Worm (Caenorhabditis elegans) whole organism, mixed stage, embryonic: ENCODE measurements around the gene mdt-27.

ENCODE experiments used
- bed-3 ChIP-seq: fragments of 200-800 bp; sonication (Bioruptor generic); optimal IDR thresholded peaks from 3 replicates; lab custom pipeline; 2018; ENCODE audit warnings: mild to moderate bottlenecking, missing genetic modification characterization, moderate library complexity, missing compliant biosample characterization
- blmp-1 ChIP-seq: fragments of 150-350 bp; optimal IDR thresholded peaks from 2 replicates; lab custom pipeline; 2014; ENCODE audit warnings: missing biosample characterization, missing genetic modification characterization
- ceh-39 ChIP-seq: fragments of 150-350 bp; optimal IDR thresholded peaks from 2 replicates; lab custom pipeline; 2014; ENCODE audit warnings: missing biosample characterization, missing genetic modification characterization
- ces-1 ChIP-seq: fragments of 150-350 bp; optimal IDR thresholded peaks from 2 replicates; lab custom pipeline; 2014; ENCODE audit warnings: missing biosample characterization, missing genetic modification reagents, missing genetic modification characterization
- cnd-1 ChIP-seq: fragments of 200-800 bp; sonication (Bioruptor generic); optimal IDR thresholded peaks from 2 replicates; lab custom pipeline; 2018; ENCODE audit warnings: mild to moderate bottlenecking, missing genetic modification characterization, missing compliant biosample characterization
- drap-1 ChIP-seq: fragments of 200-800 bp; sonication (Bioruptor generic); optimal IDR thresholded peaks from 3 replicates; lab custom pipeline; 2018; ENCODE audit warnings: mild to moderate bottlenecking, missing genetic modification characterization, missing compliant biosample characterization
- elt-3 ChIP-seq: fragments of 150-350 bp; optimal IDR thresholded peaks from 2 replicates; lab custom pipeline; 2014; ENCODE audit warnings: missing biosample characterization, missing genetic modification characterization
- flh-1 ChIP-seq: fragments of 200-800 bp; sonication (Bioruptor generic); optimal IDR thresholded peaks from 2 replicates; lab custom pipeline; 2018; ENCODE audit warnings: mild to moderate bottlenecking, missing genetic modification characterization, moderate library complexity, missing compliant biosample characterization
- ham-2 ChIP-seq: fragments of 200-800 bp; sonication (Bioruptor generic); optimal IDR thresholded peaks from 2 replicates; lab custom pipeline; 2018; ENCODE audit warnings: mild to moderate bottlenecking, missing genetic modification characterization, missing compliant biosample characterization
- lin-13 ChIP-seq: fragments of 150-350 bp; optimal IDR thresholded peaks from 2 replicates; lab custom pipeline; 2014; ENCODE audit warnings: missing biosample characterization, missing genetic modification characterization
- lin-32 ChIP-seq: fragments of 200-800 bp; sonication (Bioruptor generic); optimal IDR thresholded peaks from 2 replicates; lab custom pipeline; 2018; ENCODE audit warnings: mild to moderate bottlenecking, missing genetic modification characterization, missing compliant biosample characterization
- lsy-2 ChIP-seq: fragments of 150-350 bp; optimal IDR thresholded peaks from 2 replicates; lab custom pipeline; 2014; ENCODE audit warnings: missing biosample characterization, missing genetic modification characterization
- mab-5 ChIP-seq: fragments of 150-350 bp; optimal IDR thresholded peaks from 2 replicates; lab custom pipeline; 2014; ENCODE audit warnings: missing biosample characterization, missing genetic modification characterization
- mep-1 ChIP-seq: fragments of 150-350 bp; optimal IDR thresholded peaks from 2 replicates; lab custom pipeline; 2017; ENCODE audit warnings: missing biosample characterization, missing genetic modification reagents, missing genetic modification characterization, inconsistent platforms
- mls-2 ChIP-seq: sonication (generic microtip); optimal IDR thresholded peaks from 2 replicates; lab custom pipeline; 2016; ENCODE audit warnings: mild to moderate bottlenecking, missing genetic modification characterization, moderate library complexity, missing compliant biosample characterization
- nhr-12 ChIP-seq: fragments of 150-350 bp; optimal IDR thresholded peaks from 2 replicates; lab custom pipeline; 2014; ENCODE audit warnings: missing biosample characterization, missing genetic modification characterization
- nhr-2 ChIP-seq: fragments of 150-350 bp; optimal IDR thresholded peaks from 2 replicates; lab custom pipeline; 2014; ENCODE audit warnings: missing biosample characterization, missing genetic modification characterization
- nhr-237 ChIP-seq: fragments of 150-350 bp; optimal IDR thresholded peaks from 2 replicates; lab custom pipeline; 2014; ENCODE audit warnings: missing biosample characterization, missing genetic modification characterization
- nhr-28 ChIP-seq: fragments of 150-350 bp; optimal IDR thresholded peaks from 2 replicates; lab custom pipeline; 2014; ENCODE audit warnings: missing biosample characterization, missing genetic modification characterization
- nhr-76 ChIP-seq: sonication (generic microtip); optimal IDR thresholded peaks from 2 replicates; lab custom pipeline; 2017; ENCODE audit warnings: missing biosample characterization, missing genetic modification characterization
- pha-4 ChIP-seq: fragments of 150-350 bp; optimal IDR thresholded peaks from 2 replicates; lab custom pipeline; 2018; ENCODE audit warnings: missing biosample characterization, missing genetic modification reagents, missing genetic modification characterization
- snpc-4 ChIP-seq: fragments of 150-350 bp; optimal IDR thresholded peaks from 2 replicates; lab custom pipeline; 2014; ENCODE audit warnings: missing biosample characterization, missing genetic modification characterization
- sptf-1 ChIP-seq: sonication (generic microtip); optimal IDR thresholded peaks from 2 replicates; lab custom pipeline; 2017; ENCODE audit warnings: mild to moderate bottlenecking, missing genetic modification characterization, moderate library complexity, missing compliant biosample characterization
- tbx-8 ChIP-seq: fragments of 200-800 bp; sonication (Bioruptor generic); optimal IDR thresholded peaks from 2 replicates; lab custom pipeline; 2018; ENCODE audit warnings: mild to moderate bottlenecking, missing genetic modification characterization, moderate library complexity, missing compliant biosample characterization
- unc-120 ChIP-seq: sonication (generic microtip); optimal IDR thresholded peaks from 2 replicates; lab custom pipeline; 2017; ENCODE audit warnings: missing genetic modification characterization, missing compliant biosample characterization; ENCODE audit not compliant: poor library complexity, severe bottlenecking
- unc-39 ChIP-seq: fragments of 150-350 bp; optimal IDR thresholded peaks from 2 replicates; lab custom pipeline; 2014; ENCODE audit warnings: missing biosample characterization, missing genetic modification characterization
- unc-62 ChIP-seq: fragments of 150-350 bp; optimal IDR thresholded peaks from 2 replicates; lab custom pipeline; 2014; ENCODE audit warnings: missing biosample characterization, missing genetic modification reagents, missing genetic modification characterization
- zip-8 ChIP-seq: fragments of 150-350 bp; optimal IDR thresholded peaks from 2 replicates; lab custom pipeline; 2014; ENCODE audit warnings: missing biosample characterization, missing genetic modification characterization
- ztf-11 ChIP-seq: fragments of 150-350 bp; optimal IDR thresholded peaks from 2 replicates; lab custom pipeline; 2014; ENCODE audit warnings: missing biosample characterization, missing genetic modification characterization

The mdt-27 gene

ce11 chrV:9224377-9224776 is 10.9 kb upstream of the mdt-27 start:
- TF ChIP-seq nhr-12 (tag; lab: Kevin White, UChicago) = no peak
- no peak for TF ChIP-seq ham-2 (GFP tag; lab: Kevin White, UChicago)
- no peak for TF ChIP-seq nhr-28 (tag; lab: Kevin White, UChicago)
- TF ChIP-seq nhr-237 (tag; lab: Kevin White, UChicago) = no peak
- no peak for TF ChIP-seq snpc-4 (tag; lab: Kevin White, UChicago)
- no peak for TF ChIP-seq bed-3 (GFP tag; lab: Kevin White, UChicago)
- TF ChIP-seq mls-2 (tag; lab: Kevin White, UChicago) = no peak
- no peak for TF ChIP-seq tbx-8 (GFP tag; lab: Kevin White, UChicago)
- no peak for TF ChIP-seq lin-13 (tag; lab: Kevin White, UChicago)
- TF ChIP-seq flh-1 (GFP tag; lab: Kevin White, UChicago) = no peak
- no peak for TF ChIP-seq blmp-1 (tag; lab: Kevin White, UChicago)
- TF ChIP-seq unc-39 (tag; lab: Kevin White, UChicago) = no peak
- TF ChIP-seq unc-62 (GFP tag; lab: Kevin White, UChicago) = no peak
- TF ChIP-seq nhr-76 (tag; lab: Kevin White, UChicago) = no peak
- TF ChIP-seq drap-1 (GFP tag; lab: Kevin White, UChicago) = no peak
- TF ChIP-seq, all 35 proteins: peak for 0

- no peak for TF ChIP-seq cnd-1 (tag; lab: Kevin White, UChicago)
- no peak for TF ChIP-seq nhr-12 (tag; lab: Kevin White, UChicago)
- TF ChIP-seq elt-3 (tag; lab: Kevin White, UChicago) = no peak
- no peak for TF ChIP-seq tbx-8 (GFP tag; lab: Kevin White, UChicago)
- no peak for TF ChIP-seq nhr-28 (tag; lab: Kevin White, UChicago)
- TF ChIP-seq ztf-11 = no peak
- no peak for TF ChIP-seq pha-4
- TF ChIP-seq bed-3 (GFP tag; lab: Kevin White, UChicago) = no peak
- TF ChIP-seq snpc-4 (tag; lab: Kevin White, UChicago) = no peak
- TF ChIP-seq mab-5 (tag; lab: Kevin White, UChicago) = no peak
- TF ChIP-seq lin-32 (GFP tag; lab: Kevin White, UChicago) = no peak
- no peak for TF ChIP-seq sptf-1 (tag; lab: Kevin White, UChicago)
- no peak for TF ChIP-seq lin-13 (tag; lab: Kevin White, UChicago)
- TF ChIP-seq ham-2 (GFP tag; lab: Kevin White, UChicago) = no peak
- TF ChIP-seq mls-2 (tag; lab: Kevin White, UChicago) = no peak
- TF ChIP-seq mep-1 (tag; lab: Kevin White, UChicago) = no peak
- no peak for TF ChIP-seq ces-1 (GFP tag; lab: Kevin White, UChicago)
Measured at ce11 chrV:9222819-9223218, 9.4 kb upstream of the mdt-27 start.

ce11 chrV:9221566-9221965 is 8.1 kb upstream of the mdt-27 start, which contains the start of gene grd-6:
TSS of gene grd-6 (plus strand) at chrV:9221866.
- TF ChIP-seq snpc-4 (tag; lab: Kevin White, UChicago) (no peak), mep-1 (tag; lab: Kevin White, UChicago) (no peak), ceh-39 (tag; lab: Kevin White, UChicago) (no peak), zip-8 (peak; percentile 44)

ce11 chrV:9220444-9220843 is 7.0 kb upstream of the mdt-27 start:
- TF ChIP-seq pha-4 (peak; percentile 20), nhr-237 (tag; lab: Kevin White, UChicago) (peak; percentile 28), ces-1 (GFP tag; lab: Kevin White, UChicago) (peak; percentile 80), nhr-76 (tag; lab: Kevin White, UChicago) (no peak), mep-1 (tag; lab: Kevin White, UChicago) (peak; percentile 66), lsy-2 (tag; lab: Kevin White, UChicago) (peak; percentile 30), mls-2 (tag; lab: Kevin White, UChicago) (no peak)
- TF ChIP-seq, all 35 proteins: peak for 5

- TF ChIP-seq sptf-1 (tag; lab: Kevin White, UChicago) (no peak), unc-120 (tag; lab: Kevin White, UChicago) (no peak), nhr-237 (tag; lab: Kevin White, UChicago) (no peak), nhr-2 (tag; lab: Kevin White, UChicago) (no peak), nhr-76 (tag; lab: Kevin White, UChicago) (no peak)
Measured at ce11 chrV:9219390-9219733, 5.9 kb upstream of the mdt-27 start.
